Worm (Caenorhabditis elegans): ENCODE data around the gene molo-1.

ce11 chrIII:5585711-5586110 is 11.9 kb downstream of the molo-1 start:
- TF ChIP-seq ama-1 (optimal IDR thresholded peaks at IDR 0.05) (no peak), ama-1 (GFP tag; optimal IDR thresholded peaks at IDR 0.05) (no peak), egrh-3 (GFP tag; IDR thresholded peaks at IDR 0.05) (no peak), F22D6.2 (tag; optimal IDR thresholded peaks at IDR 0.05) (no peak), F23B12.7 (tag; optimal IDR thresholded peaks at IDR 0.05; ENCODE audit: insufficient read depth) (no peak), ceh-40 (GFP tag; IDR thresholded peaks at IDR 0.05) (no peak), F39B2.1 (GFP tag; IDR thresholded peaks at IDR 0.05) (no peak)

Measured in whole organism, young adult.